Worm (Caenorhabditis elegans): Measurements from ENCODE around the gene skr-15.

DNA sequence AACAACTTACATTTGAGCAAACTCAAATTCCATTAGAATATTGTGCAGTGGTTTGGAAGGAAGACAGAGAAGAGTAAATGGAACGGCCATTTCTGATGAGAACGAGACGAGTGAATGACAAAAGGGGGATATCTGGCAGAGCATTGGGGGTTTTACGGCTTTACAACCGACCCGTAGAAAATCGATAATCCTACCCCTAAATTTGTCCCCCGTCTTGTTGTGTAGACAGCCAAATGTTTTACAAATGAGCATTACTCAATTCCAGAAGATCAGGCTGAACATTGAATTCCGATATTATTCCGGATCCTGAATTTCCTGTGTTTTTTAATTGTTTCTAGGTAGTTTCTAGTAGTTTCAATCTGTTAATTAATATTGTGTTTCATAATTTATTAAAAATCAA lies 30.6 kb upstream of the skr-15 start, which contains the start of gene fbxb-99:
- TF ChIP-seq ama-1 (optimal IDR thresholded peaks at IDR 0.05) (no peak), tra-4 (tag; optimal IDR thresholded peaks at IDR 0.05) (no peak)

Data from whole organism, early embryonic.